Worm (Caenorhabditis elegans): ENCODE measurements around the gene lin-8.

Gene lin-8

DNA sequence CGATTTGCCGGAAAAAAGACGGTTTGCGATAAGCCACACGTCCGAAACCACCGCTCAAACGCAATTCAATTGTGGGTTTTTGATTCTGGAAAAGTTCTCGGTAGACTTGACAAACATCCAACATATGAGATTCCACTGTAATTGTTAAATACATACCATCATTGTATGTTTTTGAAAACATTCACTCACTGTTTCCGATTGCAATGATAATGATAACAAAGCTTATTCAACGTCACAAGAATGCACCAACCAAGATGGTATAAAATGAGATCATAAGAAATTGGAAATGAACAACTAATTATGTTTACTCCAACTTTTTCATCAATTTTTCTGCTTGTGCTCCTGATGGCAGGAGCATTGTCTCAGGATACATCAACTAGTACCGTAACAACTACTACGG lies 49.1 kb downstream of the lin-8 start, which contains the start of gene clec-122:
Gene clec-122, plus strand, starts transcription at position 301 of the 400 bp plus-strand sequence.
- no peak for TF ChIP-seq alr-1 (tag; optimal IDR thresholded peaks at IDR 0.05)
- TF ChIP-seq mab-5 (tag; optimal IDR thresholded peaks at IDR 0.05), result no peak
- no peak for TF ChIP-seq nhr-12 (tag; optimal IDR thresholded peaks at IDR 0.05)
- no peak for TF ChIP-seq lin-39 (tag; optimal IDR thresholded peaks at IDR 0.05)
- no peak for TF ChIP-seq ztf-11 (tag; optimal IDR thresholded peaks at IDR 0.05)
- no peak for TF ChIP-seq gmeb-1 (tag; optimal IDR thresholded peaks at IDR 0.05)
- TF ChIP-seq nhr-10 (tag; optimal IDR thresholded peaks at IDR 0.05), result no peak
- TF ChIP-seq snpc-4 (tag; optimal IDR thresholded peaks at IDR 0.05), result no peak
- no peak for TF ChIP-seq nhr-21 (tag; optimal IDR thresholded peaks at IDR 0.05)
- no peak for TF ChIP-seq peb-1 (tag; optimal IDR thresholded peaks at IDR 0.05)
- no peak for TF ChIP-seq blmp-1 (tag; optimal IDR thresholded peaks at IDR 0.05; ENCODE audit: insufficient read depth)
- no peak for TF ChIP-seq lsy-2 (tag; optimal IDR thresholded peaks at IDR 0.05)
- no peak for TF ChIP-seq lin-13 (GFP tag; optimal IDR thresholded peaks at IDR 0.05)
- TF ChIP-seq Y55F3AM.14 (GFP tag; optimal IDR thresholded peaks at IDR 0.05), result no peak
- TF ChIP-seq sma-3 (GFP tag; optimal IDR thresholded peaks at IDR 0.05), result no peak
- no peak for TF ChIP-seq R02D3.7 (tag; optimal IDR thresholded peaks at IDR 0.05)
- no peak for TF ChIP-seq mdl-1 (tag; optimal IDR thresholded peaks at IDR 0.05)

DNA sequence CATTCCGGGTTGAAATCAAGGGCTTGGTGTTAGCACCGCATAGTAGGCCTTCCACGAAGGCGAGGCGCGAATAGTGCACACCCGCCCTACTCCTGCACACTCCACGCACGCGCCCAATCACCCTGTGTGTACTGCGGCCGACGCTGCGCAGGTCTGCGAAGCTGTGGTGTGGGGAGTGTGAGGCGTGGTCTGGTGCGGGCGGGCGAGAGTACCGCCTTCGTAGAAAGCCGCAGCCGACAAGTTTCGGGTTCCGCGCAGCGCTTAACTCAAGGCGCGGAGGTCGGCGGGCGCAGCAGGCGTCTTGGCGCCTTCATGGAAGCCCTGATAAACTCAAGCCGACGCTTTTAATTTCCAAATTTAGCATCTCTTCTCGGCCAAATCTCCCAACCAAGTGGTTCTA lies 51.5 kb downstream of the lin-8 start:
- TF ChIP-seq peb-1 (tag; optimal IDR thresholded peaks at IDR 0.05), result no peak
- TF ChIP-seq fos-1 (tag; optimal IDR thresholded peaks at IDR 0.05), result no peak

DNA sequence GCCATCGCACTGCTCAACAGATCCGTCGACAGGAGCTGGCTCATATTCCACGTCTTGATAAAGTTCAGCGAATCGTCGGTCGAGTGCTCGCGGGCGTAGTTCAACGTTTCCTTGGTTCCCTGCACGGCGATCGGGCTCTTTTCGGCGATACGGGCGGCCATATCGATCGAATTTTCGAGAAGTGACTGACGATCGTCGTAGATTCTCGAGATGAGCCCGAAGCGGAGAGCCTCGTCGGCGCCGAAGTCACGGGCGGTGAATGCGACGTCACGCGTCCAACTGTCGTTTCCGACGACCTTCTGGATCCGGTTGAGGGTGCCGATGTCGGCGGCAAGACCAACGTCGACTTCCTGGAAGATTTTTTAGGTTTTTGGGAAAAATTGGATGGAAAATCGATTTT lies 52.9 kb downstream of the lin-8 start:
- no peak for TF ChIP-seq sma-3 (GFP tag; optimal IDR thresholded peaks at IDR 0.05)
- TF ChIP-seq R02D3.7 (tag; optimal IDR thresholded peaks at IDR 0.05), result no peak
- no peak for TF ChIP-seq fos-1 (tag; optimal IDR thresholded peaks at IDR 0.05)
- TF ChIP-seq unc-55 (GFP tag; optimal IDR thresholded peaks at IDR 0.05), result no peak
